Fruit fly (Drosophila melanogaster): ENCODE data around the gene PlexB.

DNA sequence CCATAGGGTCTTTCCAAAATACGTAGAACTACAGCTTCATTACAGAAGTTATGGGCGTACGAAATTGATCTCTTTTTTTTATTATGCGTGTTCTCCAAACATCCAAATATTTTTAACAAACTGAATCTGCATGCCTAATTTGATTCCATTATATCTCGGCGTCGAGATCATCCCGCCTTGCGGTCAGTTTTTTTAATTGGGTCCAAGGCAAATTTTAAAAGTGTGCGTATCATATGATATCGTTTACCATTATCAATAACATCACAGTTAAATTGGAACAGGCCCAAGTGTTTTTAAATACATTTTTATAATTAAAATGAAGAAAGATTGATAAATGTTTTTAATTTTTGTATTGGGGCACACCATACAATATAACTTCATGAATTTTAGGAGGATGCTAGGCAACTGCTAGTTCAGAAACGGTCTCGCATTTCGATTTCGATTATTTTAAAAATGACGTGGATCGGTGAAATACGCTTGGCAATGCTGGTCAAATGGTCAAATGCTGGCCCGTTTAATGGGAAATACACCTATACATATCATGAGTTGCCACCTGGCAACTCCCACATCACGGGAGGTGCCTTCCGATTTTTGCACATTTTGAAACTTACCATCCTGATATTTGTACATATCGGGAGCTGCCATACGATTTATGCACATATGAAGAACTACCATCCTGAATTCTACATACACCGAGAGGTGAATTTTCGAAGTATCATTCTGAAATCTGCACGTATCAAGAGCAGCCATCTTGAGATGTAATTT, 24.8 kb upstream of the PlexB start:
- no peak for TF ChIP-seq fd85E (GFP tag; optimal IDR thresholded peaks at IDR 0.05)
- TF ChIP-seq Lpt (GFP tag; optimal IDR thresholded peaks at IDR 0.05) = no peak
- TF ChIP-seq Ets96B (tag; optimal IDR thresholded peaks at IDR 0.05) = no peak
- no peak for TF ChIP-seq Sox102F (GFP tag; optimal IDR thresholded peaks at IDR 0.05)
- no peak for TF ChIP-seq Sox15 (GFP tag; optimal IDR thresholded peaks at IDR 0.05)
- no peak for TF ChIP-seq pdm3 (GFP tag; optimal IDR thresholded peaks at IDR 0.05)
- no peak for TF ChIP-seq CG11902 (GFP tag; optimal IDR thresholded peaks at IDR 0.05)
- no peak for TF ChIP-seq Blimp-1 (GFP tag; optimal IDR thresholded peaks at IDR 0.05)
- no peak for TF ChIP-seq fkh (GFP tag; optimal IDR thresholded peaks at IDR 0.05)
- TF ChIP-seq Eip78C (GFP tag) = peak; percentile 56
